Worm (Caenorhabditis elegans) whole organism, L2 larva: ENCODE measurements around the gene acr-16.
A peak's percentile ranks its signal among the peaks of the same experiment; 100 is the strongest.

Experiments used
- C34F6.9 ChIP-seq: fragments of 150-350 bp; optimal IDR thresholded peaks from 2 replicates; lab custom pipeline; 2014; ENCODE audit warnings: missing biosample characterization, missing genetic modification characterization
- R02D3.7 ChIP-seq: fragments of 150-350 bp; optimal IDR thresholded peaks from 2 replicates; lab custom pipeline; 2014; ENCODE audit warnings: missing biosample characterization, missing genetic modification characterization
- Y55F3AM.14 ChIP-seq: fragments of 200-800 bp; sonication (Bioruptor generic); optimal IDR thresholded peaks from 2 replicates; lab custom pipeline; 2018; ENCODE audit warnings: mild to moderate bottlenecking, missing genetic modification characterization, missing compliant biosample characterization
- ZK546.5 ChIP-seq: sonication (generic microtip); optimal IDR thresholded peaks from 2 replicates; lab custom pipeline; 2017; ENCODE audit warnings: missing biosample characterization, missing genetic modification characterization
- alr-1 ChIP-seq: fragments of 150-350 bp; optimal IDR thresholded peaks from 2 replicates; lab custom pipeline; 2014; ENCODE audit warnings: missing biosample characterization, missing genetic modification characterization
- ama-1 ChIP-seq: fragments of 150-350 bp; optimal IDR thresholded peaks from 2 replicates; lab custom pipeline; 2018; ENCODE audit warnings: inconsistent platforms
- blmp-1 ChIP-seq: sonication (generic microtip); optimal IDR thresholded peaks from 2 replicates; lab custom pipeline; 2017; ENCODE audit warnings: missing genetic modification characterization, mild to moderate bottlenecking, missing compliant biosample characterization, antibody characterized with exemption, moderate library complexity; ENCODE audit not compliant: insufficient read depth
- ceh-16 ChIP-seq: fragments of 150-350 bp; optimal IDR thresholded peaks from 2 replicates; lab custom pipeline; 2014; ENCODE audit warnings: missing biosample characterization, missing genetic modification characterization
- crh-2 ChIP-seq: sonication (generic microtip); optimal IDR thresholded peaks from 2 replicates; lab custom pipeline; 2017; ENCODE audit warnings: missing biosample characterization, missing genetic modification characterization
- dmd-4 ChIP-seq: sonication (generic microtip); optimal IDR thresholded peaks from 2 replicates; lab custom pipeline; 2017; ENCODE audit warnings: missing biosample characterization, missing genetic modification characterization
- egl-27 ChIP-seq: sonication (generic microtip); optimal IDR thresholded peaks from 3 replicates; lab custom pipeline; 2017; ENCODE audit warnings: missing biosample characterization, missing genetic modification reagents, missing genetic modification characterization
- elt-3 ChIP-seq: sonication (generic microtip); optimal IDR thresholded peaks from 2 replicates; lab custom pipeline; 2017; ENCODE audit warnings: missing biosample characterization, missing genetic modification characterization
- fos-1 ChIP-seq: fragments of 150-350 bp; optimal IDR thresholded peaks from 2 replicates; lab custom pipeline; 2014; ENCODE audit warnings: missing biosample characterization, missing genetic modification characterization
- gmeb-1 ChIP-seq: fragments of 150-350 bp; optimal IDR thresholded peaks from 2 replicates; lab custom pipeline; 2014; ENCODE audit warnings: missing biosample characterization, missing genetic modification characterization
- lin-11 ChIP-seq: fragments of 150-350 bp; sonication (generic microtip); optimal IDR thresholded peaks from 2 replicates; lab custom pipeline; 2014; ENCODE audit warnings: missing biosample characterization, missing genetic modification characterization, inconsistent platforms, mixed read lengths
- mab-5 ChIP-seq: fragments of 150-350 bp; optimal IDR thresholded peaks from 2 replicates; lab custom pipeline; 2014; ENCODE audit warnings: missing biosample characterization, missing genetic modification characterization
- mbf-1 ChIP-seq: sonication (generic microtip); optimal IDR thresholded peaks from 2 replicates; lab custom pipeline; 2017; ENCODE audit warnings: missing biosample characterization, missing genetic modification characterization
- mdl-1 ChIP-seq, 2 experiments: fragments of 150-350 bp in 1 of 2; sonication (generic microtip) in 1 of 2; optimal IDR thresholded peaks; 2 replicates each; lab custom pipeline; 2017; ENCODE audit warnings: missing biosample characterization in 2 of 2, missing genetic modification characterization in 2 of 2
- nhr-11 ChIP-seq: fragments of 150-350 bp; optimal IDR thresholded peaks from 2 replicates; lab custom pipeline; 2014; ENCODE audit warnings: missing biosample characterization, missing genetic modification characterization
- nhr-12 ChIP-seq: fragments of 150-350 bp; optimal IDR thresholded peaks from 2 replicates; lab custom pipeline; 2014; ENCODE audit warnings: missing biosample characterization, missing genetic modification characterization
- nhr-129 ChIP-seq: fragments of 150-350 bp; optimal IDR thresholded peaks from 2 replicates; lab custom pipeline; 2014; ENCODE audit warnings: missing biosample characterization, missing genetic modification characterization
- nhr-21 ChIP-seq: fragments of 150-350 bp; optimal IDR thresholded peaks from 2 replicates; lab custom pipeline; 2014; ENCODE audit warnings: missing biosample characterization, missing genetic modification characterization
- nhr-23 ChIP-seq: fragments of 150-350 bp; optimal IDR thresholded peaks from 2 replicates; lab custom pipeline; 2014; ENCODE audit warnings: missing biosample characterization, missing genetic modification reagents, missing genetic modification characterization
- nhr-25 ChIP-seq: fragments of 150-350 bp; sonication (generic microtip); optimal IDR thresholded peaks from 3 replicates; lab custom pipeline; 2014; ENCODE audit warnings: missing biosample characterization, missing genetic modification characterization
- nhr-6 ChIP-seq: fragments of 150-350 bp; optimal IDR thresholded peaks from 2 replicates; lab custom pipeline; 2014; ENCODE audit warnings: missing biosample characterization, missing genetic modification characterization
- nhr-77 ChIP-seq: fragments of 150-350 bp; optimal IDR thresholded peaks from 2 replicates; lab custom pipeline; 2014; ENCODE audit warnings: missing biosample characterization, missing genetic modification characterization
- sem-4 ChIP-seq: fragments of 150-350 bp; optimal IDR thresholded peaks from 2 replicates; lab custom pipeline; 2014; ENCODE audit warnings: missing biosample characterization, missing genetic modification reagents, missing genetic modification characterization
- skn-1 ChIP-seq: sonication (generic microtip); optimal IDR thresholded peaks from 2 replicates; lab custom pipeline; 2017; ENCODE audit warnings: missing biosample characterization, missing genetic modification characterization
- sma-9 ChIP-seq, 2 experiments: fragments of 150-350 bp in 1 of 2; sonication (generic microtip) in 1 of 2; optimal IDR thresholded peaks; 2 replicates each; lab custom pipeline; 2014 to 2016; ENCODE audit warnings: missing genetic modification characterization in 2 of 2, mild to moderate bottlenecking in 1 of 2, missing biosample characterization in 1 of 2, missing compliant biosample characterization in 1 of 2, missing genetic modification reagents in 1 of 2, moderate library complexity in 1 of 2
- snpc-4 ChIP-seq: fragments of 150-350 bp; optimal IDR thresholded peaks from 2 replicates; lab custom pipeline; 2014; ENCODE audit warnings: missing biosample characterization, missing genetic modification characterization
- unc-39 ChIP-seq: fragments of 150-350 bp; optimal IDR thresholded peaks from 2 replicates; lab custom pipeline; 2014; ENCODE audit warnings: missing biosample characterization, missing genetic modification characterization
- unc-55 ChIP-seq: fragments of 150-350 bp; sonication (generic microtip); optimal IDR thresholded peaks from 3 replicates; lab custom pipeline; 2014; ENCODE audit warnings: missing biosample characterization, missing genetic modification reagents, missing genetic modification characterization
- unc-62 ChIP-seq: fragments of 150-350 bp; optimal IDR thresholded peaks from 2 replicates; lab custom pipeline; 2014; ENCODE audit warnings: missing biosample characterization, missing genetic modification reagents, missing genetic modification characterization
- zag-1 ChIP-seq: fragments of 150-350 bp; optimal IDR thresholded peaks from 2 replicates; lab custom pipeline; 2014; ENCODE audit warnings: missing biosample characterization, missing genetic modification characterization
- ztf-11 ChIP-seq: sonication (generic microtip); optimal IDR thresholded peaks from 2 replicates; lab custom pipeline; 2017; ENCODE audit warnings: missing biosample characterization, missing genetic modification characterization
- ztf-4 ChIP-seq: fragments of 150-350 bp; optimal IDR thresholded peaks from 2 replicates; lab custom pipeline; 2014; ENCODE audit warnings: missing biosample characterization, missing genetic modification characterization

The acr-16 gene

DNA sequence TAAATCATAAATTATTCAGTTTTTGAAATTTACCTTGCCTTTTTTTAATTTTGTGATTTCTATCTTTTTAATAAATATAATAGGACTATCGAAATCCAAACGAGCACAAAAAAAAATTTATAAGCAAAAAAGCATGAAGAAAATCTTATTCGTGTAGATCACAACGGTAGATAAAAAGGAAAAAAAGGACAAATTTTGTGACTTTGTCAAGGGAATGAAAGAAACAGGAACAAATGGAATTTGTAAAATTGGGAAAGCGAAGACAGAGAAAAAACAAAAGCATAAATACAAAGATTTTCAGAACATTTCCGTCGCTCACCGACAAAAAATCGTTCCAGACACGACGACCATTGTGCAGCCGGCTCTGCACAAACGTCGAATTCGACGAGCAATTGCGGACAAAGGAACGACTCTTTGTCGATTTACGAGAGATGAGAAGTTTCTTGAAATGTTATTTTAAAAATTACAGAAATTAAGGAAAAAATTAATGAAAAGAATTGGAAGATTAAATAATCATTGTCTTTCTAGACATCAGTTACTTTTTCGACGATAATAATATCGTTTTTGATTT is 42.1 kb upstream of the acr-16 start, which contains the start of gene F45F2.10:
TSS of gene F45F2.10 (minus strand) at position 51 of the 571 bp plus-strand sequence.
- TF ChIP-seq snpc-4 (tag; lab: Kevin White, UChicago): peak; percentile 30
- no peak for TF ChIP-seq gmeb-1 (tag; lab: Kevin White, UChicago)
- no peak for TF ChIP-seq mdl-1 (tag; optimal IDR thresholded peaks at IDR 0.05; lab: Kevin White, UChicago)
- peak; percentile 1 for TF ChIP-seq nhr-129 (tag; lab: Kevin White, UChicago)
- no peak for TF ChIP-seq ama-1
- peak; percentile 6 for TF ChIP-seq R02D3.7 (tag; lab: Kevin White, UChicago)
- TF ChIP-seq unc-62: no peak
- no peak for TF ChIP-seq lin-11 (tag; lab: Kevin White, UChicago)

DNA sequence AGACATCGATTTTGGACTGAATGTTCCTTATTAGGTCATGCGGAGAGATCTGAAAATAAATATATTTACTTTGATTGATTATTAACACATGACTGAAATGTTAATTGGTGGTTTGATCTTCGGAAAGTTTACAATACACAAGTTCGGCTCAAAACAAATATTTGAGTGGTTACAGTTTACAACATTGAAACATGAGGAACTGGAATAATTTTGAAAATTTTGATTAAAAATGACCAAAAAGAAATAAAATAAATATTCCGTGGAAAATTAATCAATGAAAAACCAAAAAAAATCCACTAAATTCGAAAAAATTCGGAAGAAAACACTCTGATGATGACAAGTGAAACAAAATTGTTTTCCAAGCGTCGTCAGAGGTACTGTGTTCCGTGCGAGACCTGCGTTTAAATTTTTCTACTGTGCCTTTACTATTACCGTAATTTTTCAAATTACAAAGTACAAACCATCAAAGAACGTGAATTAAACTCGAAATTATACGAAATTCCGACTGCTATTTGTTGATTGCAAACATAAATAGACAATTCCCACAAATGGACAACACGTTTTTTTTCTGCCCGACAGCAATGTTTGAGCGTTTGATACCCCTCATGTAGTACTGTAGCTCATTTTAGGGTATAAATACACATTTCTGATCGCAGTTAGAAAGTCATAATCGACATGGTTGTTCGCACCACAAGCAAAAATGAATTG is 40.0 kb upstream of the acr-16 start, which contains the start of the genes F45F2.11 and otpl-7:
TSS of gene F45F2.11 (minus strand) at position 51 of the 708 bp plus-strand sequence.
TSS of gene otpl-7 (plus strand) at position 658 of the 708 bp plus-strand sequence.
- TF ChIP-seq zag-1 (tag; lab: Kevin White, UChicago) (no peak), blmp-1 (tag; lab: Kevin White, UChicago) (no peak), ztf-4 (no peak), Y55F3AM.14 (GFP tag; lab: Kevin White, UChicago) (no peak), mdl-1 (tag; optimal IDR thresholded peaks at IDR 0.05; lab: Kevin White, UChicago) (no peak), fos-1 (no peak), ceh-16 (tag; lab: Kevin White, UChicago) (no peak), nhr-21 (tag; lab: Kevin White, UChicago) (no peak), ama-1 (no peak), dmd-4 (tag; lab: Kevin White, UChicago) (no peak), mab-5 (no peak), crh-2 (no peak), mbf-1 (tag; lab: Kevin White, UChicago) (no peak), alr-1 (tag; lab: Kevin White, UChicago) (no peak)
- TF ChIP-seq, all 48 proteins: peak for 0

DNA sequence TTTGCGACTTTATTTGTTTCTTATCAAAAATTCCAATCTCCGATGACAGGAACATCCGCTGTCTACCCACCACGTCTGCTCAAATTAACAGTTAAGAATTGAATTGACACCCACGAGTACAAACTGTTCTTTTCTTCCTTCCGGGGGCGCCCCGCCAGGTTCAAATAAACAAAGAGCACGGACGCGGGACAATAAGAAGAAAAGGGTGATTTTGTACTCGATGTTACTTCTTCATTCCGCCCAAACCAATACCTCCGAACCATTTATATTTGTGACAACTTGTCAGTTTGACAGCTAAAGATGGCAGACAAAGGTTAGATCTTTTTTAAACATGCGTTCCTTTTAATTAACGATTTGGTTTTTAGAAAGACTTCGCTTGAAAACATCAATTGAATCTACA is 35.2 kb upstream of the acr-16 start, which contains the start of gene otpl-6:
TSS of gene otpl-6 (plus strand) at position 301 of the 400 bp plus-strand sequence.
- TF ChIP-seq Y55F3AM.14 (GFP tag; lab: Kevin White, UChicago): no peak
- TF ChIP-seq ZK546.5 (tag; lab: Kevin White, UChicago): no peak
- TF ChIP-seq ama-1: no peak
- TF ChIP-seq elt-3 (tag; lab: Kevin White, UChicago): no peak
- TF ChIP-seq R02D3.7 (tag; lab: Kevin White, UChicago): no peak
- no peak for TF ChIP-seq nhr-77
- no peak for TF ChIP-seq gmeb-1 (tag; lab: Kevin White, UChicago)
- no peak for TF ChIP-seq C34F6.9 (tag; lab: Kevin White, UChicago)
- TF ChIP-seq ztf-11: no peak
- no peak for TF ChIP-seq nhr-12 (tag; lab: Kevin White, UChicago)
- TF ChIP-seq nhr-25: no peak

DNA sequence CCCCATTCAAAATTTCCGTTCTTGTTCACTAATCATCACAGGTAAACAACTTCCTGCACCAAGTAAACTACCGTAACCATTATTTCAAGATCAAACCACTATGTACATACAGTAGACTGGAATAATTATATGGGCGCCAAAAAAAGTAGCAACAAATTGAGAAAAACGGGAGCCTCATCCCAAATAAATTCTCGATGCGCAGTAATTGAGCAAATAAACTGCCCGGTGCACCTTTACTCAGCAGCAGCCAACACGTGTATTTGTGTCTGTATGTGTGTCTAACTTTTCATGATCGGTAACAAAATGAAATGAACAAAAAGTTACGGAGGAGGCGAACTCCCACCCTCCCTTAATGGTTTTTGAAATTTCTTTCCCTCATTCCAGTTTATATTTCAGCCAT is 31.8 kb upstream of the acr-16 start, which contains the start of gene otpl-5:
TSS of gene otpl-5 (plus strand) at position 301 of the 400 bp plus-strand sequence.
- TF ChIP-seq skn-1 (no peak), elt-3 (tag; lab: Kevin White, UChicago) (no peak), unc-55 (GFP tag; lab: Kevin White, UChicago) (no peak), ztf-4 (no peak), egl-27 (tag; lab: Kevin White, UChicago) (no peak), nhr-129 (tag; lab: Kevin White, UChicago) (no peak), C34F6.9 (tag; lab: Kevin White, UChicago) (no peak), mbf-1 (tag; lab: Kevin White, UChicago) (no peak), sem-4 (tag; lab: Kevin White, UChicago) (no peak), nhr-11 (tag; lab: Kevin White, UChicago) (no peak), nhr-6 (no peak), unc-39 (tag; lab: Kevin White, UChicago) (no peak), sma-9 (GFP tag; optimal IDR thresholded peaks at IDR 0.05; lab: Kevin White, UChicago) (no peak), sma-9 (tag; optimal IDR thresholded peaks at IDR 0.05; lab: Kevin White, UChicago) (no peak), nhr-21 (tag; lab: Kevin White, UChicago) (no peak), nhr-77 (no peak), zag-1 (tag; lab: Kevin White, UChicago) (no peak), nhr-23 (no peak)
- TF ChIP-seq, all 48 proteins: peak for 0
